Fruit fly (Drosophila melanogaster): Measurements from ENCODE around the gene Jhbp4.

The Jhbp4 gene

dm6 chr3R:16025587-16026223 lies 17.6 kb upstream of the Jhbp4 start, which contains the start of gene pnr (continued):
- 0 out of 3 replicates have a peak, but pooled peaks have one; percentile 10 for TF ChIP-seq ase (GFP tag; IDR thresholded peaks at IDR 0.05)
- TF ChIP-seq HHEX (GFP tag; optimal IDR thresholded peaks at IDR 0.05) = peak; percentile 42
- no peak for TF ChIP-seq CG8944 (GFP tag; optimal IDR thresholded peaks at IDR 0.05)
- TF ChIP-seq Sox100B (GFP tag; optimal IDR thresholded peaks at IDR 0.05) = no peak
- TF ChIP-seq CG17385 (GFP tag; optimal IDR thresholded peaks at IDR 0.05) = peak; percentile 18
- peak; percentile 25 for TF ChIP-seq CG6813 (GFP tag; optimal IDR thresholded peaks at IDR 0.05)
- TF ChIP-seq Dref (GFP tag; IDR thresholded peaks at IDR 0.05) = 0 out of 2 replicates have a peak, but pooled peaks have one; percentile 13
- peak; percentile 21 for TF ChIP-seq CG10267 (tag; optimal IDR thresholded peaks at IDR 0.05)
- TF ChIP-seq phol (tag; optimal IDR thresholded peaks at IDR 0.05) = peak; percentile 64
- 0 out of 3 replicates have a peak, but pooled peaks have one; percentile 63 for TF ChIP-seq otp (GFP tag; IDR thresholded peaks at IDR 0.05)
- peak; percentile 51 for TF ChIP-seq kni (GFP tag; optimal IDR thresholded peaks at IDR 0.05)
- TF ChIP-seq abd-A (tag; optimal IDR thresholded peaks at IDR 0.05) = peak; percentile 97
- TF ChIP-seq exex (tag; optimal IDR thresholded peaks at IDR 0.05) = peak; percentile 35
- TF ChIP-seq E2f1 (GFP tag; IDR thresholded peaks at IDR 0.05) = no peak
- 0 out of 2 replicates have a peak, but pooled peaks have one; percentile 12 for TF ChIP-seq CG3847 (GFP tag; IDR thresholded peaks at IDR 0.05)
- TF ChIP-seq Rfx (GFP tag; IDR thresholded peaks at IDR 0.05) = 0 out of 2 replicates have a peak, but pooled peaks have one; percentile 24
- TF ChIP-seq CG8290 (GFP tag; optimal IDR thresholded peaks at IDR 0.05) = no peak
- TF ChIP-seq CG8290 (tag; optimal IDR thresholded peaks at IDR 0.05) = no peak
- peak; percentile 25 for TF ChIP-seq CG10979 (tag; optimal IDR thresholded peaks at IDR 0.05)
- TF ChIP-seq CG2116 (GFP tag; optimal IDR thresholded peaks at IDR 0.05) = peak; percentile 33
- peak; percentile 38 for TF ChIP-seq ftz-f1 (GFP tag; optimal IDR thresholded peaks at IDR 0.05)
- TF ChIP-seq gt (GFP tag; IDR thresholded peaks at IDR 0.05) = no peak
- TF ChIP-seq Nf-YA (GFP tag; IDR thresholded peaks at IDR 0.05) = peak; percentile 95
- peak; percentile 26 for TF ChIP-seq CG6254 (GFP tag; optimal IDR thresholded peaks at IDR 0.05)
- TF ChIP-seq Spps (tag; optimal IDR thresholded peaks at IDR 0.05) = peak; percentile 13
- peak; percentile 94 for TF ChIP-seq CG7372 (GFP tag; IDR thresholded peaks at IDR 0.05)
- no peak for TF ChIP-seq CG6683 (GFP tag; optimal IDR thresholded peaks at IDR 0.05)
- peak; percentile 7 for TF ChIP-seq CG18262 (tag; optimal IDR thresholded peaks at IDR 0.05)
- TF ChIP-seq CG7745 (tag; optimal IDR thresholded peaks at IDR 0.05) = peak; percentile 74
- 0 out of 3 replicates have a peak, but pooled peaks have one; percentile 36 for TF ChIP-seq Dbx (GFP tag; IDR thresholded peaks at IDR 0.05)
- peak; percentile 28; the same call in 1 of the 2 replicates for TF ChIP-seq CG4730 (GFP tag; IDR thresholded peaks at IDR 0.05)
- TF ChIP-seq CG3163 (GFP tag; optimal IDR thresholded peaks at IDR 0.05) = peak; percentile 39
- peak; percentile 77 for TF ChIP-seq Abd-B (GFP tag; optimal IDR thresholded peaks at IDR 0.05)
- TF ChIP-seq Myb (GFP tag; optimal IDR thresholded peaks at IDR 0.05) = no peak
- TF ChIP-seq vvl (GFP tag; IDR thresholded peaks at IDR 0.05) = peak; percentile 86
- no peak for TF ChIP-seq lov (optimal IDR thresholded peaks at IDR 0.05)
- TF ChIP-seq lov (GFP tag; IDR thresholded peaks at IDR 0.05) = 0 out of 3 replicates have a peak, but pooled peaks have one; percentile 29
- no peak for TF ChIP-seq hkb (optimal IDR thresholded peaks at IDR 0.05)
- TF ChIP-seq hkb (GFP tag; IDR thresholded peaks at IDR 0.05) = peak; percentile 41; the same call in 1 of the 2 replicates
- TF ChIP-seq CoRest (tag; optimal IDR thresholded peaks at IDR 0.05) = peak; percentile 74
- TF ChIP-seq chm (GFP tag; IDR thresholded peaks at IDR 0.05) = peak; percentile 67; the same call in 1 of the 2 replicates
- no peak for TF ChIP-seq fd102C (GFP tag; optimal IDR thresholded peaks at IDR 0.05)
- peak; percentile 54; the same call in 2 of the 3 replicates for TF ChIP-seq CG34224 (GFP tag; IDR thresholded peaks at IDR 0.05; ENCODE audit: partially characterized antibody)
- peak; percentile 56; the same call in 1 of the 2 replicates for TF ChIP-seq CG32767 (GFP tag; IDR thresholded peaks at IDR 0.05)
- peak; percentile 71 for TF ChIP-seq HmgZ (tag; optimal IDR thresholded peaks at IDR 0.05)
- no peak for TF ChIP-seq CG9932 (GFP tag; IDR thresholded peaks at IDR 0.05)
- peak; percentile 79 for TF ChIP-seq ewg (GFP tag; optimal IDR thresholded peaks at IDR 0.05)
- TF ChIP-seq CG9876 (GFP tag; optimal IDR thresholded peaks at IDR 0.05) = peak; percentile 3
- no peak for TF ChIP-seq CG7271 (tag; optimal IDR thresholded peaks at IDR 0.05)
